Fruit fly (Drosophila melanogaster) whole organism, embryonic: ENCODE results near the gene Mrp5.

Source experiments
- CG10147 ChIP-seq: fragments of 200-800 bp; sonication (Bioruptor generic); optimal IDR thresholded peaks from 2 replicates; lab custom pipeline; 2019; ENCODE audit warnings: missing biosample characterization, mild to moderate bottlenecking, missing genetic modification characterization, moderate library complexity
- CG10274 ChIP-seq: fragments of 200-800 bp; sonication (Bioruptor generic); optimal IDR thresholded peaks from 3 replicates; lab custom pipeline; 2017; ENCODE audit warnings: missing biosample characterization, mild to moderate bottlenecking, missing genetic modification characterization
- CG11085 ChIP-seq: fragments of 200-800 bp; sonication (Bioruptor generic); IDR thresholded peaks from 2 replicates; pipeline ENCODE4 v1.3.6; 2022; ENCODE audit warnings: missing biosample characterization, missing genetic modification characterization
- CG11247 ChIP-seq: fragments of 200-800 bp; sonication (Bioruptor generic); IDR thresholded peaks from 2 replicates; pipeline ENCODE4 v1.3.6; 2022; ENCODE audit warnings: missing biosample characterization, missing genetic modification characterization
- CG11696 ChIP-seq: fragments of 200-800 bp; sonication (Bioruptor generic); IDR thresholded peaks from 2 replicates; pipeline ENCODE4 v1.3.6; 2022; ENCODE audit warnings: missing biosample characterization, missing genetic modification characterization
- CG12104 ChIP-seq: fragments of 200-800 bp; sonication (Bioruptor generic); optimal IDR thresholded peaks from 3 replicates; lab custom pipeline; 2016; ENCODE audit warnings: missing biosample characterization, missing genetic modification characterization
- CG1233 ChIP-seq: fragments of 200-800 bp; sonication (Bioruptor generic); optimal IDR thresholded peaks from 4 replicates; lab custom pipeline; 2018; ENCODE audit warnings: missing biosample characterization, mild to moderate bottlenecking, missing genetic modification characterization
- CG12659 ChIP-seq: fragments of 200-800 bp; sonication (Bioruptor generic); optimal IDR thresholded peaks from 3 replicates; lab custom pipeline; 2017; ENCODE audit warnings: mild to moderate bottlenecking, missing biosample characterization, missing genetic modification reagents, missing genetic modification characterization
- CG12769 ChIP-seq: fragments of 200-800 bp; sonication (Bioruptor generic); optimal IDR thresholded peaks from 2 replicates; lab custom pipeline; 2019; ENCODE audit warnings: missing biosample characterization, mild to moderate bottlenecking, missing genetic modification characterization, moderate library complexity
- CG13296 ChIP-seq: fragments of 200-800 bp; sonication (Bioruptor generic); optimal IDR thresholded peaks from 3 replicates; lab custom pipeline; 2018; ENCODE audit warnings: missing biosample characterization, mild to moderate bottlenecking, missing genetic modification characterization
- CG15479 ChIP-seq: fragments of 200-800 bp; sonication (Bioruptor generic); optimal IDR thresholded peaks from 3 replicates; lab custom pipeline; 2019; ENCODE audit warnings: missing biosample characterization, mild to moderate bottlenecking, missing genetic modification characterization, moderate library complexity
- CG18262 ChIP-seq: fragments of 200-800 bp; optimal IDR thresholded peaks from 3 replicates; lab custom pipeline; 2019; ENCODE audit warnings: missing biosample characterization, mild to moderate bottlenecking, missing genetic modification characterization, moderate library complexity
- CG4282 ChIP-seq: fragments of 200-800 bp; sonication (Bioruptor generic); optimal IDR thresholded peaks from 2 replicates; lab custom pipeline; 2016; ENCODE audit warnings: missing biosample characterization, missing genetic modification characterization
- CG5953 ChIP-seq: fragments of 200-800 bp; sonication (Bioruptor generic); IDR thresholded peaks from 2 replicates; pipeline ENCODE4 v1.3.6; 2022; ENCODE audit warnings: missing biosample characterization, missing genetic modification characterization
- CG6654 ChIP-seq: fragments of 200-800 bp; sonication (Bioruptor generic); optimal IDR thresholded peaks from 2 replicates; lab custom pipeline; 2017; ENCODE audit warnings: missing biosample characterization, mild to moderate bottlenecking, missing genetic modification characterization
- Camta ChIP-seq: fragments of 200-800 bp; sonication (Bioruptor generic); optimal IDR thresholded peaks from 2 replicates; lab custom pipeline; 2016; ENCODE audit warnings: missing biosample characterization, missing genetic modification characterization
- Chrac-16 ChIP-seq: fragments of 200-800 bp; sonication (Bioruptor generic); optimal IDR thresholded peaks from 3 replicates; lab custom pipeline; 2016; ENCODE audit warnings: missing biosample characterization, missing genetic modification characterization
- Doc3 ChIP-seq: fragments of 200-800 bp; sonication (Bioruptor generic); IDR thresholded peaks from 3 replicates; pipeline ENCODE4 v1.3.6; 2022; ENCODE audit warnings: missing biosample characterization, missing genetic modification characterization; ENCODE audit not compliant: partially characterized antibody
- E2f1 ChIP-seq: fragments of 200-800 bp; sonication (Bioruptor generic); IDR thresholded peaks from 2 replicates; pipeline ENCODE4 v1.3.6; 2022; ENCODE audit warnings: missing biosample characterization, missing genetic modification characterization
- Gsc ChIP-seq: fragments of 200-800 bp; sonication (Bioruptor generic); IDR thresholded peaks from 2 replicates; pipeline ENCODE4 v1.3.6; 2022; ENCODE audit warnings: missing biosample characterization, missing genetic modification characterization
- Hr39 ChIP-seq: fragments of >200 bp; optimal IDR thresholded peaks from 2 replicates; lab custom pipeline; 2017
- Hr78 ChIP-seq, 2 experiments: fragments of 200-800 bp in 1 of 2; fragments of >200 bp in 1 of 2; sonication (Bioruptor generic) in 1 of 2; optimal IDR thresholded peaks; 2 replicates each; lab custom pipeline; 2017 to 2019; ENCODE audit warnings: missing biosample characterization in 2 of 2, missing genetic modification characterization in 2 of 2, mild to moderate bottlenecking in 1 of 2, moderate library complexity in 1 of 2
- Max ChIP-seq: fragments of 200-800 bp; sonication (Bioruptor generic); optimal IDR thresholded peaks from 2 replicates; lab custom pipeline; 2016; ENCODE audit warnings: missing biosample characterization, mild to moderate bottlenecking, missing genetic modification characterization
- Nf-YB ChIP-seq: fragments of 200-800 bp; sonication (Bioruptor generic); optimal IDR thresholded peaks from 3 replicates; lab custom pipeline; 2019; ENCODE audit warnings: missing biosample characterization, mild to moderate bottlenecking, missing genetic modification characterization, moderate library complexity
- Oli ChIP-seq: fragments of 200-800 bp; sonication (Bioruptor generic); optimal IDR thresholded peaks from 2 replicates; lab custom pipeline; 2018; ENCODE audit warnings: missing biosample characterization, mild to moderate bottlenecking, missing genetic modification characterization, moderate library complexity
- Side ChIP-seq: fragments of 200-800 bp; sonication (Bioruptor generic); optimal IDR thresholded peaks from 2 replicates; lab custom pipeline; 2016; ENCODE audit warnings: missing biosample characterization, missing genetic modification characterization
- al ChIP-seq: fragments of 200-800 bp; sonication (Bioruptor generic); IDR thresholded peaks from 2 replicates; pipeline ENCODE4 v1.3.6; 2022; ENCODE audit warnings: missing biosample characterization, missing genetic modification characterization
- ato ChIP-seq: fragments of 200-800 bp; sonication (Bioruptor generic); IDR thresholded peaks from 2 replicates; pipeline ENCODE4 v1.3.6; 2022; ENCODE audit warnings: missing biosample characterization, missing genetic modification characterization; ENCODE audit not compliant: partially characterized antibody
- bab2 ChIP-seq: fragments of 200-800 bp; sonication (Bioruptor generic); optimal IDR thresholded peaks from 2 replicates; lab custom pipeline; 2016; ENCODE audit warnings: missing biosample characterization, missing genetic modification characterization
- bowl ChIP-seq: fragments of 200-800 bp; sonication (Bioruptor generic); IDR thresholded peaks from 2 replicates; pipeline ENCODE4 v1.3.6; 2022; ENCODE audit warnings: missing biosample characterization, missing genetic modification characterization
- cato ChIP-seq: fragments of 200-800 bp; sonication (Bioruptor generic); optimal IDR thresholded peaks from 2 replicates; lab custom pipeline; 2016; ENCODE audit warnings: missing biosample characterization, missing genetic modification characterization, borderline replicate concordance
- cwo ChIP-seq: fragments of 200-800 bp; sonication (Bioruptor generic); optimal IDR thresholded peaks from 3 replicates; lab custom pipeline; 2017; ENCODE audit warnings: missing biosample characterization, missing genetic modification characterization, mild to moderate bottlenecking, moderate library complexity, missing genetic modification reagents
- dm ChIP-seq: fragments of 200-800 bp; sonication (Bioruptor generic); optimal IDR thresholded peaks from 3 replicates; lab custom pipeline; 2016; ENCODE audit warnings: missing biosample characterization, missing genetic modification characterization
- ems ChIP-seq: fragments of 200-800 bp; sonication (Bioruptor generic); optimal IDR thresholded peaks from 3 replicates; lab custom pipeline; 2016; ENCODE audit warnings: missing biosample characterization, missing genetic modification characterization
- eyg ChIP-seq: fragments of 200-800 bp; sonication (Bioruptor generic); optimal IDR thresholded peaks from 3 replicates; lab custom pipeline; 2016; ENCODE audit warnings: missing biosample characterization, missing genetic modification characterization
- fru ChIP-seq: fragments of >200 bp; optimal IDR thresholded peaks from 2 replicates; lab custom pipeline; 2017
- ham ChIP-seq: fragments of 200-800 bp; sonication (Bioruptor generic); IDR thresholded peaks from 2 replicates; pipeline ENCODE4 v1.3.6; 2022; ENCODE audit warnings: missing biosample characterization, missing genetic modification characterization
- hbn ChIP-seq: fragments of 200-800 bp; sonication (Bioruptor generic); IDR thresholded peaks from 2 replicates; pipeline ENCODE4 v1.3.6; 2022; ENCODE audit warnings: missing biosample characterization, missing genetic modification characterization; ENCODE audit not compliant: partially characterized antibody
- jigr1 ChIP-seq: fragments of 200-800 bp; sonication (Bioruptor generic); IDR thresholded peaks from 3 replicates; pipeline ENCODE4 v1.3.6; 2022; ENCODE audit warnings: missing biosample characterization, missing genetic modification characterization
- kah ChIP-seq: fragments of 200-800 bp; sonication (Bioruptor generic); optimal IDR thresholded peaks from 2 replicates; lab custom pipeline; 2018; ENCODE audit warnings: missing biosample characterization, mild to moderate bottlenecking, missing genetic modification characterization
- ken ChIP-seq: fragments of 200-800 bp; sonication (Bioruptor generic); IDR thresholded peaks from 3 replicates; pipeline ENCODE4 v1.3.6; 2022; ENCODE audit warnings: missing biosample characterization, missing genetic modification characterization
- lmd ChIP-seq: fragments of 200-800 bp; sonication (Bioruptor generic); IDR thresholded peaks from 2 replicates; pipeline ENCODE4 v1.3.6; 2022; ENCODE audit warnings: missing biosample characterization, missing genetic modification characterization
- mam ChIP-seq: fragments of 200-800 bp; sonication (Bioruptor generic); optimal IDR thresholded peaks from 3 replicates; lab custom pipeline; 2016; ENCODE audit warnings: missing biosample characterization, missing genetic modification characterization
- nerfin-2 ChIP-seq: fragments of 200-800 bp; sonication (Bioruptor generic); IDR thresholded peaks from 2 replicates; pipeline ENCODE4 v1.3.6; 2022; ENCODE audit warnings: missing biosample characterization, missing genetic modification characterization; ENCODE audit not compliant: partially characterized antibody
- onecut ChIP-seq: fragments of 200-800 bp; sonication (Bioruptor generic); IDR thresholded peaks from 2 replicates; pipeline ENCODE4 v1.3.6; 2022; ENCODE audit warnings: missing biosample characterization, missing genetic modification characterization
- pros ChIP-seq: fragments of 200-800 bp; sonication (Bioruptor generic); optimal IDR thresholded peaks from 3 replicates; lab custom pipeline; 2019; ENCODE audit warnings: missing biosample characterization, mild to moderate bottlenecking, missing genetic modification characterization, moderate library complexity
- pum ChIP-seq: fragments of 200-800 bp; sonication (Bioruptor generic); optimal IDR thresholded peaks from 2 replicates; lab custom pipeline; 2016; ENCODE audit warnings: missing biosample characterization, missing genetic modification characterization
- ranshi ChIP-seq: fragments of 200-800 bp; sonication (Bioruptor generic); IDR thresholded peaks from 2 replicates; pipeline ENCODE4 v1.3.6; 2022; ENCODE audit warnings: missing biosample characterization, missing genetic modification characterization
- sim ChIP-seq: fragments of 200-800 bp; sonication (Bioruptor generic); IDR thresholded peaks from 2 replicates; pipeline ENCODE4 v1.3.6; 2022; ENCODE audit warnings: missing biosample characterization, missing genetic modification characterization
- toy ChIP-seq: fragments of 200-800 bp; sonication (Bioruptor generic); IDR thresholded peaks from 2 replicates; pipeline ENCODE4 v1.3.6; 2022; ENCODE audit warnings: missing biosample characterization, missing genetic modification characterization
- vfl ChIP-seq: fragments of 200-800 bp; sonication (Bioruptor generic); optimal IDR thresholded peaks from 2 replicates; lab custom pipeline; 2016; ENCODE audit warnings: missing biosample characterization, missing genetic modification characterization

Mrp5 gene

dm6 chr3R:19892046-19892445 is 16.6 kb upstream of the Mrp5 start (continued):
- TF ChIP-seq dm (GFP tag; lab: Kevin White, UChicago) (peak; percentile 33), bab2 (GFP tag; lab: Kevin White, UChicago) (peak; percentile 52), Hr78 (GFP tag; optimal IDR thresholded peaks at IDR 0.05; lab: Kevin White, UChicago) (peak in 1 of 2 experiments; percentile 13), Chrac-16 (GFP tag; lab: Kevin White, UChicago) (peak; percentile 42), Gsc (GFP tag; lab: Robert Waterston, UW) (peak; percentile 59), Nf-YB (GFP tag; lab: Kevin White, UChicago) (no peak), CG12104 (peak; percentile 34), CG18262 (tag; lab: Kevin White, UChicago) (peak; percentile 78), E2f1 (GFP tag; lab: Robert Waterston, UW) (peak; percentile 71), nerfin-2 (GFP tag; lab: Robert Waterston, UW) (no peak), cwo (GFP tag; lab: Kevin White, UChicago) (peak; percentile 46), CG10147 (peak; percentile 63), CG11085 (GFP tag; lab: Robert Waterston, UW) (peak; percentile 45; the same call in 1 of the 2 replicates), pros (GFP tag; lab: Kevin White, UChicago) (no peak), hbn (GFP tag; lab: Robert Waterston, UW) (no peak), ken (GFP tag; lab: Robert Waterston, UW) (peak; percentile 71; the same call in 1 of the 3 replicates), vfl (peak; percentile 29), bowl (no peak), CG15479 (GFP tag; lab: Kevin White, UChicago) (no peak), Max (GFP tag; lab: Kevin White, UChicago) (peak; percentile 31), toy (GFP tag; lab: Robert Waterston, UW) (0 out of 2 replicates have a peak, but pooled peaks have one; percentile 8), Camta (GFP tag; lab: Kevin White, UChicago) (peak; percentile 42), CG1233 (GFP tag; lab: Kevin White, UChicago) (peak; percentile 46), CG10274 (GFP tag; lab: Kevin White, UChicago) (peak; percentile 50), sim (GFP tag; lab: Robert Waterston, UW) (no peak), CG12769 (peak; percentile 86), CG6654 (peak; percentile 42), Hr39 (lab: Kevin White, UChicago) (no peak), mam (GFP tag; lab: Kevin White, UChicago) (peak; percentile 78), Side (GFP tag; lab: Kevin White, UChicago) (peak; percentile 76), kah (GFP tag; lab: Kevin White, UChicago) (peak; percentile 35), al (peak; percentile 76), ems (GFP tag; lab: Kevin White, UChicago) (peak; percentile 80), CG11247 (GFP tag; lab: Robert Waterston, UW) (peak; percentile 65), CG11696 (GFP tag; lab: Robert Waterston, UW) (peak; percentile 68), onecut (GFP tag; lab: Robert Waterston, UW) (peak; percentile 65), ato (GFP tag; lab: Robert Waterston, UW) (0 out of 2 replicates have a peak, but pooled peaks have one; percentile 38), ham (no peak), CG4282 (GFP tag; lab: Kevin White, UChicago) (peak; percentile 49), ranshi (GFP tag; lab: Robert Waterston, UW) (peak; percentile 64; the same call in 1 of the 2 replicates), pum (peak; percentile 71), eyg (GFP tag; lab: Kevin White, UChicago) (peak; percentile 39), CG13296 (GFP tag; lab: Kevin White, UChicago) (peak; percentile 62), Doc3 (GFP tag; lab: Robert Waterston, UW) (no peak), lmd (GFP tag; lab: Robert Waterston, UW) (peak; percentile 83), Oli (peak; percentile 77), cato (GFP tag; lab: Kevin White, UChicago) (peak; percentile 36), fru (no peak), jigr1 (peak; percentile 61; the same call in 2 of the 3 replicates), CG5953 (no peak), CG12659 (GFP tag; lab: Kevin White, UChicago) (peak; percentile 54)
